Fruit fly (Drosophila melanogaster): ENCODE data around the gene Targ2.

DNA sequence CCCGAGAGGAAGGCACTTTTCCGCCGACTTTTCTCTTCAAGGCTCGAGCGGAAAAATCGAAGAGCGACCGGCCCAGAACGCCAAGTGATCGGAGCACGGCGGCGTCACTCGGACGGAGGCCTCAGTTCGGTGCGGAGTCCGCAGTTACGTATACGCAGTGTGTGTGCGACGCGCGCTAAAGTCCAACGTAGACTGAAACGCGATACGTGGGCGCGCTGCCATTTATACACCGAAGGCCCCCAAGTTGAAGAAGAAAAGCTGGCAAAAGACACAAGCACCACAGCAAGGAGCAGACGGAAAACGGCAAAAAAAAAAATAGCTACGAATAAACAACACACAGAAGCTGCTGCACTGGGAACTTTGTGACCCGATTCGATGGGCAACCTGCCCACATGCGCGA is 9.9 kb downstream of the Targ2 start, which contains the start of gene CG42337:
- TF ChIP-seq Dfd (GFP tag; optimal IDR thresholded peaks at IDR 0.05) (no peak), Abd-B (GFP tag; optimal IDR thresholded peaks at IDR 0.05) (no peak)

All from whole organism, wandering third instar larva.